Worm (Caenorhabditis elegans) whole organism, L4/young adult: ENCODE data around the gene crn-3.

Experiments used
- W03F9.2 ChIP-seq: fragments of 150-350 bp; optimal IDR thresholded peaks from 2 replicates; lab custom pipeline; 2014; ENCODE audit warnings: missing biosample characterization, missing genetic modification characterization
- dao-5 ChIP-seq: sonication (generic microtip); optimal IDR thresholded peaks from 2 replicates; lab custom pipeline; 2016; ENCODE audit warnings: missing genotype, missing genetic modification characterization, moderate library complexity, missing compliant biosample characterization
- him-1 ChIP-seq: sonication (generic microtip); optimal IDR thresholded peaks from 2 replicates; lab custom pipeline; 2016; ENCODE audit warnings: missing genotype, missing genetic modification reagents, missing genetic modification characterization, missing compliant biosample characterization

- TF ChIP-seq dao-5 (no peak), W03F9.2 (tag; lab: Kevin White, UChicago) (no peak), him-1 (tag; lab: Kevin White, UChicago) (no peak)
These were observed 21.4 kb upstream of the crn-3 start for ce11 chrII:10566458-10566857.
